Fruit fly (Drosophila melanogaster) whole organism, pupa: ENCODE measurements around the gene rt.

Experiments
- CG10348 ChIP-seq: fragments of 200-800 bp; sonication (Bioruptor generic); IDR thresholded peaks from 2 replicates; pipeline ENCODE4 v1.3.6; 2022; ENCODE audit warnings: missing biosample characterization, missing genetic modification characterization
- CG12605 ChIP-seq: fragments of 200-800 bp; sonication (Bioruptor generic); IDR thresholded peaks from 2 replicates; pipeline ENCODE4 v1.3.6; 2022; ENCODE audit warnings: missing biosample characterization, missing genetic modification characterization
- CG13204 ChIP-seq: fragments of 200-800 bp; sonication (Bioruptor generic); optimal IDR thresholded peaks from 2 replicates; lab custom pipeline; 2018; ENCODE audit warnings: missing biosample characterization, mild to moderate bottlenecking, missing genetic modification characterization, moderate library complexity
- CG14655 ChIP-seq: fragments of 200-800 bp; sonication (Bioruptor generic); optimal IDR thresholded peaks from 3 replicates; lab custom pipeline; 2017; ENCODE audit warnings: mild to moderate bottlenecking, missing biosample characterization, missing genetic modification reagents, missing genetic modification characterization
- CG15710 ChIP-seq: fragments of 200-800 bp; sonication (Bioruptor generic); optimal IDR thresholded peaks from 2 replicates; lab custom pipeline; 2018; ENCODE audit warnings: missing biosample characterization, mild to moderate bottlenecking, missing genetic modification characterization, moderate library complexity
- CG17806 ChIP-seq: fragments of 200-800 bp; sonication (Bioruptor generic); optimal IDR thresholded peaks from 2 replicates; lab custom pipeline; 2018; ENCODE audit warnings: missing biosample characterization, mild to moderate bottlenecking, missing genetic modification characterization, moderate library complexity
- CG32121 ChIP-seq: fragments of 200-800 bp; sonication (Bioruptor generic); IDR thresholded peaks from 2 replicates; pipeline ENCODE4 v1.3.6; 2022; ENCODE audit warnings: missing biosample characterization, missing genetic modification characterization
- CG34367 ChIP-seq: fragments of 200-800 bp; sonication (Bioruptor generic); optimal IDR thresholded peaks from 2 replicates; lab custom pipeline; 2018; ENCODE audit warnings: missing biosample characterization, mild to moderate bottlenecking, missing genetic modification characterization
- CG4496 ChIP-seq: fragments of 200-800 bp; sonication (Bioruptor generic); IDR thresholded peaks from 3 replicates; pipeline ENCODE4 v1.3.6; 2022; ENCODE audit warnings: missing biosample characterization, missing genetic modification characterization
- CG8159 ChIP-seq: fragments of 200-800 bp; sonication (Bioruptor generic); optimal IDR thresholded peaks from 3 replicates; lab custom pipeline; 2018; ENCODE audit warnings: missing biosample characterization, mild to moderate bottlenecking, missing genetic modification characterization, moderate library complexity
- CG8301 ChIP-seq: fragments of 200-800 bp; sonication (Bioruptor generic); optimal IDR thresholded peaks from 2 replicates; lab custom pipeline; 2018; ENCODE audit warnings: missing biosample characterization, mild to moderate bottlenecking, missing genetic modification characterization
- CG9948 ChIP-seq: fragments of 200-800 bp; sonication (Bioruptor generic); optimal IDR thresholded peaks from 2 replicates; lab custom pipeline; 2018; ENCODE audit warnings: missing biosample characterization, mild to moderate bottlenecking, missing genetic modification characterization, moderate library complexity
- D1 ChIP-seq: fragments of 200-800 bp; sonication (Bioruptor generic); optimal IDR thresholded peaks from 2 replicates; lab custom pipeline; 2018; ENCODE audit warnings: missing biosample characterization, mild to moderate bottlenecking, missing genetic modification characterization, moderate library complexity
- EcR ChIP-seq: fragments of 200-800 bp; sonication (Bioruptor generic); optimal IDR thresholded peaks from 3 replicates; lab custom pipeline; 2019; ENCODE audit warnings: missing biosample characterization, missing genetic modification characterization, mild to moderate bottlenecking, moderate library complexity, missing genetic modification reagents
- Ets98B ChIP-seq: fragments of 200-800 bp; sonication (Bioruptor generic); IDR thresholded peaks from 2 replicates; pipeline ENCODE4 v1.3.6; 2022; ENCODE audit warnings: missing biosample characterization, missing genetic modification characterization
- Pif1A ChIP-seq: fragments of 200-800 bp; sonication (Bioruptor generic); optimal IDR thresholded peaks from 3 replicates; lab custom pipeline; 2016; ENCODE audit warnings: missing biosample characterization, missing genetic modification characterization
- Pif1B ChIP-seq: fragments of 200-800 bp; sonication (Bioruptor generic); optimal IDR thresholded peaks from 3 replicates; lab custom pipeline; 2016; ENCODE audit warnings: missing biosample characterization, missing genetic modification characterization
- Snoo ChIP-seq: fragments of 200-800 bp; sonication (Bioruptor generic); optimal IDR thresholded peaks from 3 replicates; lab custom pipeline; 2017; ENCODE audit warnings: missing biosample characterization, mild to moderate bottlenecking, missing genetic modification characterization, inconsistent platforms
- fd96Ca ChIP-seq: fragments of 200-800 bp; sonication (Bioruptor generic); IDR thresholded peaks from 3 replicates; pipeline ENCODE4 v1.3.6; 2022; ENCODE audit warnings: missing biosample characterization, missing genetic modification characterization
- gl ChIP-seq: fragments of 200-800 bp; sonication (Bioruptor generic); optimal IDR thresholded peaks from 2 replicates; lab custom pipeline; 2018; ENCODE audit warnings: missing biosample characterization, mild to moderate bottlenecking, missing genetic modification characterization
- rn ChIP-seq: fragments of 200-800 bp; sonication (Bioruptor generic); IDR thresholded peaks from 2 replicates; pipeline ENCODE4 v1.3.6; 2022; ENCODE audit warnings: missing biosample characterization, missing genetic modification characterization

The rt gene

dm6 chr3L:11587720-11588580 is at the start of gene rt:
Gene rt, minus strand, starts transcription at chr3L:11587770.
- TF ChIP-seq fd96Ca (GFP tag; lab: Robert Waterston, UW) (no peak; the same call in 1 of the 3 replicates), CG10348 (peak; percentile 57; the same call in 1 of the 2 replicates), CG8301 (tag; lab: Kevin White, UChicago) (peak; percentile 89), Ets98B (GFP tag; lab: Robert Waterston, UW) (peak; percentile 74), rn (peak; percentile 60; the same call in 1 of the 2 replicates), Pif1A (GFP tag; lab: Kevin White, UChicago) (peak; percentile 80), D1 (tag; lab: Kevin White, UChicago) (peak; percentile 28), CG8159 (peak; percentile 92), CG4496 (GFP tag; lab: Robert Waterston, UW) (peak; percentile 81), CG34367 (tag; lab: Kevin White, UChicago) (peak; percentile 84), EcR (GFP tag; lab: Kevin White, UChicago) (peak; percentile 52), CG32121 (GFP tag; lab: Robert Waterston, UW) (peak; percentile 66), CG14655 (GFP tag; lab: Kevin White, UChicago) (peak; percentile 91), CG13204 (peak; percentile 83), CG15710 (tag; lab: Kevin White, UChicago) (peak; percentile 93), CG9948 (tag; lab: Kevin White, UChicago) (peak; percentile 85), CG17806 (tag; lab: Kevin White, UChicago) (peak; percentile 84), Pif1B (GFP tag; lab: Kevin White, UChicago) (peak; percentile 76), Snoo (tag; lab: Kevin White, UChicago) (peak; percentile 78), gl (tag; lab: Kevin White, UChicago) (peak; percentile 81), CG12605 (GFP tag; lab: Robert Waterston, UW) (peak; percentile 71)
- TF ChIP-seq, all 21 proteins: peak for 20

- TF ChIP-seq CG32121 (GFP tag; lab: Robert Waterston, UW) (peak; percentile 51), Ets98B (GFP tag; lab: Robert Waterston, UW) (peak; percentile 31; the same call in 1 of the 2 replicates), CG4496 (GFP tag; lab: Robert Waterston, UW) (peak; percentile 60; the same call in 1 of the 3 replicates), CG8159 (peak; percentile 47), rn (no peak)
Measured at dm6 chr3L:11636829-11637228, 49.3 kb upstream of the rt start.

- TF ChIP-seq CG13204 (peak; percentile 71), CG15710 (tag; lab: Kevin White, UChicago) (peak; percentile 64), D1 (tag; lab: Kevin White, UChicago) (no peak), gl (tag; lab: Kevin White, UChicago) (peak; percentile 69), CG32121 (GFP tag; lab: Robert Waterston, UW) (peak; percentile 58), Ets98B (GFP tag; lab: Robert Waterston, UW) (peak; percentile 54), Pif1B (GFP tag; lab: Kevin White, UChicago) (peak; percentile 56), fd96Ca (GFP tag; lab: Robert Waterston, UW) (no peak; the same call in 1 of the 3 replicates), CG14655 (GFP tag; lab: Kevin White, UChicago) (peak; percentile 80), CG12605 (GFP tag; lab: Robert Waterston, UW) (peak; percentile 94), EcR (GFP tag; lab: Kevin White, UChicago) (no peak), CG9948 (tag; lab: Kevin White, UChicago) (peak; percentile 24), Snoo (tag; lab: Kevin White, UChicago) (no peak), CG34367 (tag; lab: Kevin White, UChicago) (peak; percentile 73), Pif1A (GFP tag; lab: Kevin White, UChicago) (peak; percentile 44), rn (no peak), CG8159 (peak; percentile 50), CG10348 (no peak), CG8301 (tag; lab: Kevin White, UChicago) (peak; percentile 66), CG17806 (tag; lab: Kevin White, UChicago) (peak; percentile 48), CG4496 (GFP tag; lab: Robert Waterston, UW) (peak; percentile 83)
Measured at dm6 chr3L:11634551-11634950, 47.0 kb upstream of the rt start.

dm6 chr3L:11631092-11631491 is 43.5 kb upstream of the rt start, which contains the start of gene CG32091:
Gene CG32091, plus strand, starts transcription at chr3L:11631392.
- no peak for TF ChIP-seq CG9948 (tag; lab: Kevin White, UChicago)
- TF ChIP-seq CG4496 (GFP tag; lab: Robert Waterston, UW), result no peak
- TF ChIP-seq fd96Ca (GFP tag; lab: Robert Waterston, UW), result no peak
- TF ChIP-seq EcR (GFP tag; lab: Kevin White, UChicago), result no peak
- TF ChIP-seq CG13204, result no peak
- no peak for TF ChIP-seq CG8159
- TF ChIP-seq CG12605 (GFP tag; lab: Robert Waterston, UW), result no peak
- no peak for TF ChIP-seq Ets98B (GFP tag; lab: Robert Waterston, UW)
- TF ChIP-seq Pif1B (GFP tag; lab: Kevin White, UChicago), result no peak
- TF ChIP-seq CG8301 (tag; lab: Kevin White, UChicago), result no peak
- no peak for TF ChIP-seq D1 (tag; lab: Kevin White, UChicago)
- TF ChIP-seq CG15710 (tag; lab: Kevin White, UChicago), result no peak
- TF ChIP-seq Pif1A (GFP tag; lab: Kevin White, UChicago), result no peak
- no peak for TF ChIP-seq CG32121 (GFP tag; lab: Robert Waterston, UW)
- no peak for TF ChIP-seq CG17806 (tag; lab: Kevin White, UChicago)
- no peak for TF ChIP-seq gl (tag; lab: Kevin White, UChicago)
- TF ChIP-seq CG10348, result no peak

- TF ChIP-seq CG8301 (tag; lab: Kevin White, UChicago), result no peak
Measured at dm6 chr3L:11630684-11631083, 43.1 kb upstream of the rt start.
